Worm (Caenorhabditis elegans): Measurements from ENCODE around the gene ins-3.

DNA sequence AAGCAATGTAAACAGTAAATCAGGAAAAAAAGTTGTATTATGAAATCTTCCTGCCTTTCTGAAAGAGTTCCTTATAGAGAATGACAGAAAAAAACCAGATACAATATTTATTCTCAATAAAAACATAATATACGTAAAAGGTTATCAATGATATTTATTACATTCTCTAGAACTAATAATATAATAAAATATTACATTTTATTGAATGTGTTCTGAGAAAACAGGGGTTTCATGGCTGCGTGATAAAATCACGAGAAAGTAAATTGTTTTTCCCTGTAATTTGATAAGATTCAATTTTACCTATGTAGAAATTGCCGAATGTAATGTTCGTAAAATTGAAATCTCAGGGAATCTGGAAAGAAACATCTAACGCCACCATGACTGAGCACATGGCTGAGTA is 25.6 kb downstream of the ins-3 start:
- TF ChIP-seq lin-39 (tag; optimal IDR thresholded peaks at IDR 0.05) (no peak), elt-3 (tag; optimal IDR thresholded peaks at IDR 0.05) (no peak)

Data from whole organism, L3 larva.